Fruit fly (Drosophila melanogaster): ENCODE results near the gene p.

p gene

DNA sequence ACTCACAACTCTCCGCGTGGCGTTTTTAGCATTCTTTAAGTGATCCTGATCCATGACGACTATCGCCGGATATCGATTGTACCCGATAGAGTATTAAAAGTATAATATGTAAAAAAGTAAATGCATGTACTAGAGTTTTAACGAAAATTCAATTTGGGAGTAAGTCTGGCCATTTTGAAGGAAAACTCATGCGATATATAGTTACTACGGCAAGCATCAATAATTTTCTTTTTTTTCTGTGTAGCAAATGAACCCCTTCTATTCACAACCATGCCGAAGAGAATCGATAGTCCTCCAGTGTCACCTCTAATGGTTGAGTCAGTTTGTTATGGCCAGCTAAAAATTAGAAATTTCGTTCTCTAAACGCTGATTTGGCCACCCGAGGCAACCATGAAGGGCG lies 17.8 kb downstream of the p start, which contains the start of the genes Sys1 and Dhod (continued):
- TF ChIP-seq Lhr (GFP tag; optimal IDR thresholded peaks at IDR 0.05) (no peak), CG1647 (GFP tag; optimal IDR thresholded peaks at IDR 0.05) (peak; percentile 35), Mrtf (GFP tag; IDR thresholded peaks at IDR 0.05) (no peak), CG1602 (GFP tag; optimal IDR thresholded peaks at IDR 0.05) (peak; percentile 44), CG4707 (GFP tag; optimal IDR thresholded peaks at IDR 0.05) (no peak), B-H1 (GFP tag; IDR thresholded peaks at IDR 0.05) (peak; percentile 35; the same call in 1 of the 3 replicates), CG16779 (GFP tag; IDR thresholded peaks at IDR 0.05) (no peak), Optix (GFP tag; IDR thresholded peaks at IDR 0.05) (peak; percentile 38; the same call in 1 of the 3 replicates), HmgZ (tag; optimal IDR thresholded peaks at IDR 0.05) (peak; percentile 76), pzg (GFP tag; optimal IDR thresholded peaks at IDR 0.05) (peak; percentile 54), CG10462 (GFP tag; optimal IDR thresholded peaks at IDR 0.05) (peak; percentile 36), sisA (GFP tag; IDR thresholded peaks at IDR 0.05) (peak; percentile 58), kah (GFP tag; optimal IDR thresholded peaks at IDR 0.05) (no peak), CG4854 (GFP tag; optimal IDR thresholded peaks at IDR 0.05) (peak; percentile 51), CG11085 (GFP tag; IDR thresholded peaks at IDR 0.05) (0 out of 2 replicates have a peak, but pooled peaks have one; percentile 27), fd64A (GFP tag; optimal IDR thresholded peaks at IDR 0.05) (no peak), schlank (tag; optimal IDR thresholded peaks at IDR 0.05) (no peak), CG4820 (GFP tag; optimal IDR thresholded peaks at IDR 0.05) (no peak), lola (GFP tag; optimal IDR thresholded peaks at IDR 0.05) (peak in 1 of 3 experiments; percentile 47), Tbp (GFP tag; optimal IDR thresholded peaks at IDR 0.05) (no peak), pita (GFP tag; optimal IDR thresholded peaks at IDR 0.05) (no peak), CG18764 (GFP tag; optimal IDR thresholded peaks at IDR 0.05) (peak; percentile 33), unc-4 (GFP tag; IDR thresholded peaks at IDR 0.05; ENCODE audit: partially characterized antibody) (peak; percentile 87), CG4404 (GFP tag; IDR thresholded peaks at IDR 0.05) (peak; percentile 45; the same call in 1 of the 2 replicates), CG12104 (GFP tag; optimal IDR thresholded peaks at IDR 0.05) (no peak), Sin3A (optimal IDR thresholded peaks at IDR 0.05) (peak; percentile 45), CkIIα-i1 (GFP tag; IDR thresholded peaks at IDR 0.05) (no peak), jumu (GFP tag; optimal IDR thresholded peaks at IDR 0.05) (peak; percentile 77), Nf-YA (GFP tag; IDR thresholded peaks at IDR 0.05) (peak; percentile 24; the same call in 1 of the 2 replicates), ci (GFP tag; IDR thresholded peaks at IDR 0.05) (peak; percentile 30; the same call in 1 of the 3 replicates), C15 (GFP tag; IDR thresholded peaks at IDR 0.05) (0 out of 3 replicates have a peak, but pooled peaks have one; percentile 40), CG4617 (GFP tag; optimal IDR thresholded peaks at IDR 0.05; ENCODE audit: borderline replicate concordance) (peak; percentile 86), CG1792 (GFP tag; optimal IDR thresholded peaks at IDR 0.05) (peak; percentile 33), chm (GFP tag; IDR thresholded peaks at IDR 0.05) (no peak; the same call in 1 of the 2 replicates), p53 (GFP tag; optimal IDR thresholded peaks at IDR 0.05) (no peak), CG14965 (GFP tag; optimal IDR thresholded peaks at IDR 0.05; ENCODE audit: borderline replicate concordance) (no peak), CG4360 (GFP tag; IDR thresholded peaks at IDR 0.05) (no peak), hbn (GFP tag; IDR thresholded peaks at IDR 0.05; ENCODE audit: partially characterized antibody) (peak; percentile 84), CG3407 (GFP tag; optimal IDR thresholded peaks at IDR 0.05) (no peak), Eip74EF (GFP tag; optimal IDR thresholded peaks at IDR 0.05) (no peak), CG7372 (GFP tag; IDR thresholded peaks at IDR 0.05) (peak; percentile 27; the same call in 1 of the 2 replicates), NK7.1 (GFP tag; optimal IDR thresholded peaks at IDR 0.05) (peak; percentile 39), B-H2 (GFP tag; optimal IDR thresholded peaks at IDR 0.05) (peak; percentile 54), Adf1 (GFP tag; IDR thresholded peaks at IDR 0.05) (peak; percentile 40; the same call in 1 of the 2 replicates), chinmo (GFP tag; IDR thresholded peaks at IDR 0.05; ENCODE audit: partially characterized antibody) (peak; percentile 65; the same call in 1 of the 4 replicates), CG9727 (GFP tag; optimal IDR thresholded peaks at IDR 0.05) (peak; percentile 64), mirr (GFP tag; optimal IDR thresholded peaks at IDR 0.05) (no peak), dati (GFP tag; IDR thresholded peaks at IDR 0.05) (no peak), CG3995 (GFP tag; optimal IDR thresholded peaks at IDR 0.05) (peak; percentile 74), Dp (GFP tag; optimal IDR thresholded peaks at IDR 0.05) (no peak), Dfd (GFP tag; optimal IDR thresholded peaks at IDR 0.05) (no peak)

Measured in whole organism, embryonic.